Fruit fly (Drosophila melanogaster) whole organism, embryonic: ENCODE measurements around the gene ldbr.

Experiments used
- Ada2b ChIP-seq: fragments of 200-800 bp; sonication (Bioruptor generic); IDR thresholded peaks from 2 replicates; pipeline ENCODE4 v1.3.6; 2022; ENCODE audit warnings: missing biosample characterization, missing genetic modification characterization
- Atf3 ChIP-seq: fragments of 200-800 bp; sonication (Bioruptor generic); optimal IDR thresholded peaks from 3 replicates; lab custom pipeline; 2016; ENCODE audit warnings: missing biosample characterization, missing genetic modification characterization
- C15 ChIP-seq: fragments of 200-800 bp; sonication (Bioruptor generic); IDR thresholded peaks from 3 replicates; pipeline ENCODE4 v1.3.6; 2022; ENCODE audit warnings: missing biosample characterization, missing genetic modification characterization
- CG10209 ChIP-seq: fragments of 200-800 bp; sonication (Bioruptor generic); optimal IDR thresholded peaks from 3 replicates; lab custom pipeline; 2017; ENCODE audit warnings: missing biosample characterization, mild to moderate bottlenecking, missing genetic modification characterization, missing genetic modification reagents
- CG10366 ChIP-seq: fragments of 200-800 bp; sonication (Bioruptor generic); IDR thresholded peaks from 2 replicates; pipeline ENCODE4 v1.3.6; 2022; ENCODE audit warnings: missing biosample characterization, missing genetic modification characterization
- CG10565 ChIP-seq: fragments of 200-800 bp; sonication (Bioruptor generic); optimal IDR thresholded peaks from 3 replicates; lab custom pipeline; 2016; ENCODE audit warnings: missing biosample characterization, mild to moderate bottlenecking, missing genetic modification characterization
- CG12659 ChIP-seq: fragments of 200-800 bp; sonication (Bioruptor generic); optimal IDR thresholded peaks from 3 replicates; lab custom pipeline; 2017; ENCODE audit warnings: mild to moderate bottlenecking, missing biosample characterization, missing genetic modification reagents, missing genetic modification characterization
- CG14667 ChIP-seq: fragments of 200-800 bp; sonication (Bioruptor generic); IDR thresholded peaks from 2 replicates; pipeline ENCODE4 v1.3.6; 2022; ENCODE audit warnings: missing biosample characterization, missing genetic modification characterization
- CG16863 ChIP-seq: fragments of 200-800 bp; sonication (Bioruptor generic); optimal IDR thresholded peaks from 3 replicates; lab custom pipeline; 2016; ENCODE audit warnings: missing biosample characterization, missing genetic modification characterization
- CG17359 ChIP-seq: fragments of 200-800 bp; sonication (Bioruptor generic); optimal IDR thresholded peaks from 3 replicates; lab custom pipeline; 2018; ENCODE audit warnings: missing biosample characterization, mild to moderate bottlenecking, missing genetic modification characterization, moderate library complexity
- CG17802 ChIP-seq: fragments of 200-800 bp; sonication (Bioruptor generic); optimal IDR thresholded peaks from 2 replicates; lab custom pipeline; 2018; ENCODE audit warnings: missing biosample characterization, mild to moderate bottlenecking, missing genetic modification characterization, moderate library complexity
- CG1832 ChIP-seq: fragments of 200-800 bp; sonication (Bioruptor generic); optimal IDR thresholded peaks from 2 replicates; lab custom pipeline; 2017; ENCODE audit warnings: missing biosample characterization, mild to moderate bottlenecking, missing genetic modification characterization, inconsistent platforms
- CG2129 ChIP-seq: fragments of 200-800 bp; sonication (Bioruptor generic); IDR thresholded peaks from 2 replicates; pipeline ENCODE4 v1.3.6; 2022; ENCODE audit warnings: missing biosample characterization, missing genetic modification characterization; ENCODE audit not compliant: partially characterized antibody
- CG30431 ChIP-seq: fragments of 200-800 bp; sonication (Bioruptor generic); optimal IDR thresholded peaks from 2 replicates; lab custom pipeline; 2017; ENCODE audit warnings: missing biosample characterization, missing genetic modification characterization
- CG42726 ChIP-seq: fragments of 200-800 bp; sonication (Bioruptor generic); IDR thresholded peaks from 2 replicates; pipeline ENCODE4 v1.3.6; 2022; ENCODE audit warnings: missing biosample characterization, missing genetic modification characterization; ENCODE audit not compliant: partially characterized antibody
- CG4328 ChIP-seq: fragments of 200-800 bp; sonication (Bioruptor generic); optimal IDR thresholded peaks from 3 replicates; lab custom pipeline; 2017; ENCODE audit warnings: missing biosample characterization, missing genetic modification reagents, missing genetic modification characterization
- CG7271 ChIP-seq: fragments of 200-800 bp; sonication (Bioruptor generic); optimal IDR thresholded peaks from 2 replicates; lab custom pipeline; 2018; ENCODE audit warnings: missing biosample characterization, mild to moderate bottlenecking, missing genetic modification characterization, moderate library complexity
- CG7963 ChIP-seq: fragments of 200-800 bp; sonication (Bioruptor generic); IDR thresholded peaks from 3 replicates; pipeline ENCODE4 v1.3.6; 2022; ENCODE audit warnings: missing biosample characterization, missing genetic modification characterization; ENCODE audit not compliant: partially characterized antibody
- CG8924 ChIP-seq: fragments of 200-800 bp; optimal IDR thresholded peaks from 3 replicates; lab custom pipeline; 2019; ENCODE audit warnings: missing biosample characterization, mild to moderate bottlenecking, missing genetic modification characterization, moderate library complexity
- CHES-1-like ChIP-seq: fragments of 200-800 bp; sonication (Bioruptor generic); optimal IDR thresholded peaks from 2 replicates; lab custom pipeline; 2016; ENCODE audit warnings: missing biosample characterization, missing genetic modification characterization
- Camta ChIP-seq: fragments of 200-800 bp; sonication (Bioruptor generic); optimal IDR thresholded peaks from 2 replicates; lab custom pipeline; 2016; ENCODE audit warnings: missing biosample characterization, missing genetic modification characterization
- Dip3 ChIP-seq: fragments of 200-800 bp; sonication (Bioruptor generic); optimal IDR thresholded peaks from 3 replicates; lab custom pipeline; 2016; ENCODE audit warnings: missing biosample characterization, missing genetic modification characterization
- Fer1 ChIP-seq: fragments of 200-800 bp; sonication (Bioruptor generic); optimal IDR thresholded peaks from 2 replicates; lab custom pipeline; 2017; ENCODE audit warnings: missing biosample characterization, mild to moderate bottlenecking, missing genetic modification characterization
- H15 ChIP-seq: fragments of 200-800 bp; sonication (Bioruptor generic); IDR thresholded peaks from 3 replicates; pipeline ENCODE4 v1.3.6; 2022; ENCODE audit warnings: missing biosample characterization, missing genetic modification characterization
- HLHmδ ChIP-seq: fragments of 200-800 bp; sonication (Bioruptor generic); optimal IDR thresholded peaks from 2 replicates; lab custom pipeline; 2018; ENCODE audit warnings: missing biosample characterization, mild to moderate bottlenecking, missing genetic modification characterization, moderate library complexity
- Hr51 ChIP-seq, 2 experiments: fragments of 200-800 bp; sonication (Bioruptor generic); optimal IDR thresholded peaks; 2 replicates in 1 of 2; 3 replicates in 1 of 2; lab custom pipeline; 2016 to 2018; ENCODE audit warnings: missing biosample characterization in 2 of 2, missing genetic modification characterization in 2 of 2, mild to moderate bottlenecking in 1 of 2, moderate library complexity in 1 of 2
- Neu2 ChIP-seq: fragments of 200-800 bp; sonication (Bioruptor generic); optimal IDR thresholded peaks from 3 replicates; lab custom pipeline; 2016; ENCODE audit warnings: missing biosample characterization, missing genetic modification characterization, borderline replicate concordance
- Opbp ChIP-seq: fragments of 200-800 bp; sonication (Bioruptor generic); IDR thresholded peaks from 3 replicates; pipeline ENCODE4 v1.3.6; 2022; ENCODE audit warnings: missing biosample characterization, missing genetic modification characterization; ENCODE audit not compliant: partially characterized antibody
- Ptx1 ChIP-seq: fragments of 200-800 bp; sonication (Bioruptor generic); IDR thresholded peaks from 2 replicates; pipeline ENCODE4 v1.3.6; 2022; ENCODE audit warnings: missing biosample characterization, missing genetic modification characterization
- Rfx ChIP-seq: fragments of 200-800 bp; sonication (Bioruptor generic); IDR thresholded peaks from 2 replicates; pipeline ENCODE4 v1.3.6; 2022; ENCODE audit warnings: missing biosample characterization, missing genetic modification characterization
- Side ChIP-seq: fragments of 200-800 bp; sonication (Bioruptor generic); optimal IDR thresholded peaks from 2 replicates; lab custom pipeline; 2016; ENCODE audit warnings: missing biosample characterization, missing genetic modification characterization
- Sry-δ ChIP-seq: fragments of 200-800 bp; sonication (Bioruptor generic); optimal IDR thresholded peaks from 2 replicates; lab custom pipeline; 2016; ENCODE audit warnings: missing biosample characterization, missing genetic modification characterization
- Ssrp ChIP-seq: fragments of 200-800 bp; sonication (Bioruptor generic); optimal IDR thresholded peaks from 2 replicates; lab custom pipeline; 2018; ENCODE audit warnings: missing biosample characterization, mild to moderate bottlenecking, missing genetic modification characterization, moderate library complexity
- Xrp1 ChIP-seq: fragments of 200-800 bp; sonication (Bioruptor generic); IDR thresholded peaks from 2 replicates; pipeline ENCODE4 v1.3.6; 2022; ENCODE audit warnings: missing biosample characterization, missing genetic modification characterization
- al ChIP-seq: fragments of 200-800 bp; sonication (Bioruptor generic); IDR thresholded peaks from 2 replicates; pipeline ENCODE4 v1.3.6; 2022; ENCODE audit warnings: missing biosample characterization, missing genetic modification characterization
- amos ChIP-seq: fragments of 200-800 bp; sonication (Bioruptor generic); IDR thresholded peaks from 2 replicates; pipeline ENCODE4 v1.3.6; 2022; ENCODE audit warnings: missing biosample characterization, missing genetic modification characterization; ENCODE audit not compliant: partially characterized antibody
- ash1 ChIP-seq: fragments of 200-800 bp; sonication (Bioruptor generic); optimal IDR thresholded peaks from 2 replicates; lab custom pipeline; 2018; ENCODE audit warnings: missing biosample characterization, mild to moderate bottlenecking, missing genetic modification characterization
- dimm ChIP-seq: fragments of 200-800 bp; sonication (Bioruptor generic); IDR thresholded peaks from 2 replicates; pipeline ENCODE4 v1.3.6; 2022; ENCODE audit warnings: missing biosample characterization, missing genetic modification characterization
- dmrt99B ChIP-seq: fragments of 200-800 bp; sonication (Bioruptor generic); optimal IDR thresholded peaks from 2 replicates; lab custom pipeline; 2018; ENCODE audit warnings: missing biosample characterization, mild to moderate bottlenecking, missing genetic modification characterization, moderate library complexity
- fd96Cb ChIP-seq: fragments of 200-800 bp; sonication (Bioruptor generic); optimal IDR thresholded peaks from 2 replicates; lab custom pipeline; 2018; ENCODE audit warnings: missing biosample characterization, mild to moderate bottlenecking, missing genetic modification characterization, moderate library complexity
- her ChIP-seq: fragments of 200-800 bp; sonication (Bioruptor generic); optimal IDR thresholded peaks from 2 replicates; lab custom pipeline; 2016; ENCODE audit warnings: missing biosample characterization, missing genetic modification characterization
- jing ChIP-seq: fragments of 200-800 bp; sonication (Bioruptor generic); optimal IDR thresholded peaks from 2 replicates; lab custom pipeline; 2018; ENCODE audit warnings: missing biosample characterization, mild to moderate bottlenecking, missing genetic modification characterization
- kay ChIP-seq: fragments of 200-800 bp; sonication (Bioruptor generic); optimal IDR thresholded peaks from 2 replicates; lab custom pipeline; 2016; ENCODE audit warnings: missing biosample characterization, missing genetic modification characterization
- luna ChIP-seq: fragments of 200-800 bp; sonication (Bioruptor generic); optimal IDR thresholded peaks from 2 replicates; lab custom pipeline; 2016; ENCODE audit warnings: missing biosample characterization, missing genetic modification characterization
- mirr ChIP-seq: fragments of 200-800 bp; sonication (Bioruptor generic); optimal IDR thresholded peaks from 3 replicates; lab custom pipeline; 2018; ENCODE audit warnings: missing biosample characterization, mild to moderate bottlenecking, missing genetic modification characterization
- slbo ChIP-seq: fragments of 200-800 bp; sonication (Bioruptor generic); IDR thresholded peaks from 2 replicates; pipeline ENCODE4 v1.3.6; 2022; ENCODE audit warnings: missing biosample characterization, missing genetic modification characterization
- stc ChIP-seq: fragments of 200-800 bp; sonication (Bioruptor generic); IDR thresholded peaks from 2 replicates; pipeline ENCODE4 v1.3.6; 2022; ENCODE audit warnings: missing biosample characterization, missing genetic modification characterization
- vvl ChIP-seq: fragments of 200-800 bp; sonication (Bioruptor generic); IDR thresholded peaks from 2 replicates; pipeline ENCODE4 v1.3.6; 2022; ENCODE audit warnings: missing biosample characterization, missing genetic modification characterization
- wek ChIP-seq: fragments of 200-800 bp; sonication (Bioruptor generic); optimal IDR thresholded peaks from 3 replicates; lab custom pipeline; 2018; ENCODE audit warnings: missing biosample characterization, mild to moderate bottlenecking, missing genetic modification characterization, moderate library complexity
- z ChIP-seq: fragments of 200-800 bp; sonication (Bioruptor generic); IDR thresholded peaks from 3 replicates; pipeline ENCODE4 v1.3.6; 2022; ENCODE audit warnings: missing biosample characterization, missing genetic modification characterization

The ldbr gene

dm6 chr3L:8096106-8096558 lies 25.5 kb upstream of the ldbr start (continued):
- TF ChIP-seq Hr51 (GFP tag; optimal IDR thresholded peaks at IDR 0.05; lab: Kevin White, UChicago) (peak; percentile 90 to 98), HLHmδ (GFP tag; lab: Kevin White, UChicago) (no peak), dimm (peak; percentile 65), dmrt99B (tag; lab: Kevin White, UChicago) (peak; percentile 96), Xrp1 (GFP tag; lab: Robert Waterston, UW) (peak; percentile 87), z (GFP tag; lab: Robert Waterston, UW) (0 out of 3 replicates have a peak, but pooled peaks have one; percentile 45), CG14667 (GFP tag; lab: Robert Waterston, UW) (peak; percentile 88), CHES-1-like (GFP tag; lab: Kevin White, UChicago) (peak; percentile 75), CG30431 (GFP tag; lab: Kevin White, UChicago) (peak; percentile 77), stc (peak; percentile 94), Dip3 (GFP tag; lab: Kevin White, UChicago) (peak; percentile 87), vvl (GFP tag; lab: Robert Waterston, UW) (peak; percentile 90), Ada2b (peak; percentile 94), CG2129 (GFP tag; lab: Robert Waterston, UW) (no peak), CG7271 (tag; lab: Kevin White, UChicago) (no peak), fd96Cb (tag; lab: Kevin White, UChicago) (peak; percentile 80), CG1832 (GFP tag; lab: Kevin White, UChicago) (no peak), Rfx (GFP tag; lab: Robert Waterston, UW) (peak; percentile 98), CG8924 (tag; lab: Kevin White, UChicago) (peak; percentile 97), Atf3 (GFP tag; lab: Kevin White, UChicago) (no peak), CG7963 (GFP tag; lab: Robert Waterston, UW) (no peak), amos (GFP tag; lab: Robert Waterston, UW) (no peak), C15 (GFP tag; lab: Robert Waterston, UW) (peak; percentile 85), CG10209 (GFP tag; lab: Kevin White, UChicago) (peak; percentile 97), her (peak; percentile 71), mirr (peak; percentile 68), Neu2 (GFP tag; lab: Kevin White, UChicago) (no peak), Sry-δ (GFP tag; lab: Kevin White, UChicago) (peak; percentile 28), jing (GFP tag; lab: Kevin White, UChicago) (peak; percentile 69), luna (GFP tag; lab: Kevin White, UChicago) (peak; percentile 82), al (GFP tag; lab: Robert Waterston, UW) (peak; percentile 97), Ssrp (peak; percentile 88), CG17359 (tag; lab: Kevin White, UChicago) (peak; percentile 91), CG16863 (GFP tag; lab: Kevin White, UChicago) (peak; percentile 45), Opbp (GFP tag; lab: Robert Waterston, UW) (no peak), kay (peak; percentile 83), CG4328 (GFP tag; lab: Kevin White, UChicago) (peak; percentile 95), CG42726 (no peak), CG10565 (GFP tag; lab: Kevin White, UChicago) (peak; percentile 10), wek (GFP tag; lab: Kevin White, UChicago) (peak; percentile 19), CG10366 (GFP tag; lab: Robert Waterston, UW) (peak; percentile 94), slbo (GFP tag; lab: Robert Waterston, UW) (peak; percentile 98), CG12659 (GFP tag; lab: Kevin White, UChicago) (peak; percentile 98), H15 (peak; percentile 85), ash1 (peak; percentile 52), Camta (peak; percentile 65), Fer1 (GFP tag; lab: Kevin White, UChicago) (peak; percentile 99), Side (GFP tag; lab: Kevin White, UChicago) (peak; percentile 92), Ptx1 (GFP tag; lab: Robert Waterston, UW) (peak; percentile 96), CG17802 (tag; lab: Kevin White, UChicago) (peak; percentile 55)
